Fruit fly (Drosophila melanogaster) whole organism, adult: ENCODE measurements around the gene ouib.

Source experiments
- CG11617 ChIP-seq: fragments of 200-800 bp; sonication (Bioruptor generic); optimal IDR thresholded peaks from 2 replicates; lab custom pipeline; 2017; ENCODE audit warnings: mild to moderate bottlenecking, missing biosample characterization, missing genetic modification reagents, missing genetic modification characterization
- CG12768 ChIP-seq: fragments of 200-800 bp; sonication (Bioruptor generic); optimal IDR thresholded peaks from 2 replicates; lab custom pipeline; 2017; ENCODE audit warnings: missing biosample characterization, missing genetic modification characterization, mild to moderate bottlenecking, moderate library complexity, missing genetic modification reagents
- CG14711 ChIP-seq: fragments of 200-800 bp; sonication (Bioruptor generic); optimal IDR thresholded peaks from 2 replicates; lab custom pipeline; 2018; ENCODE audit warnings: missing biosample characterization, mild to moderate bottlenecking, missing genetic modification characterization, moderate library complexity
- CG1620 ChIP-seq: fragments of 200-800 bp; sonication (Bioruptor generic); optimal IDR thresholded peaks from 2 replicates; lab custom pipeline; 2016; ENCODE audit warnings: missing biosample characterization, missing genetic modification characterization
- CG33017 ChIP-seq: fragments of 200-800 bp; sonication (Bioruptor generic); optimal IDR thresholded peaks from 2 replicates; lab custom pipeline; 2018; ENCODE audit warnings: missing biosample characterization, mild to moderate bottlenecking, missing genetic modification characterization, moderate library complexity
- CG5204 ChIP-seq: fragments of 200-800 bp; sonication (Bioruptor generic); optimal IDR thresholded peaks from 2 replicates; lab custom pipeline; 2016; ENCODE audit warnings: missing biosample characterization, missing genetic modification characterization
- CG7045 ChIP-seq: fragments of 200-800 bp; sonication (Bioruptor generic); optimal IDR thresholded peaks from 2 replicates; lab custom pipeline; 2017; ENCODE audit warnings: missing biosample characterization, mild to moderate bottlenecking, missing genetic modification characterization
- CG7101 ChIP-seq: fragments of 200-800 bp; sonication (Bioruptor generic); optimal IDR thresholded peaks from 2 replicates; lab custom pipeline; 2018; ENCODE audit warnings: missing biosample characterization, mild to moderate bottlenecking, missing genetic modification characterization, moderate library complexity
- Clk ChIP-seq: fragments of 200-800 bp; sonication (Bioruptor generic); optimal IDR thresholded peaks from 2 replicates; lab custom pipeline; 2017; ENCODE audit warnings: missing biosample characterization, missing genetic modification characterization
- Crg-1 ChIP-seq: fragments of 200-800 bp; sonication (Bioruptor generic); optimal IDR thresholded peaks from 2 replicates; lab custom pipeline; 2016; ENCODE audit warnings: missing biosample characterization, missing genetic modification characterization
- Hr96 ChIP-seq: fragments of 200-800 bp; sonication (Bioruptor generic); optimal IDR thresholded peaks from 2 replicates; lab custom pipeline; 2016; ENCODE audit warnings: missing biosample characterization, missing genetic modification characterization
- Mnt ChIP-seq: fragments of 200-800 bp; sonication (Bioruptor generic); optimal IDR thresholded peaks from 2 replicates; lab custom pipeline; 2016; ENCODE audit warnings: missing biosample characterization, mild to moderate bottlenecking, missing genetic modification characterization
- bab1 ChIP-seq: fragments of 200-800 bp; sonication (Bioruptor generic); optimal IDR thresholded peaks from 3 replicates; lab custom pipeline; 2019; ENCODE audit warnings: missing biosample characterization, mild to moderate bottlenecking, missing genetic modification characterization, moderate library complexity
- cic ChIP-seq: fragments of 200-800 bp; sonication (Bioruptor generic); optimal IDR thresholded peaks from 2 replicates; lab custom pipeline; 2017; ENCODE audit warnings: missing biosample characterization, mild to moderate bottlenecking, missing genetic modification characterization, moderate library complexity
- cnc ChIP-seq, 2 experiments: fragments of >200 bp; optimal IDR thresholded peaks; 2 replicates each; lab custom pipeline; 2017
- kay ChIP-seq: fragments of 200-800 bp; sonication (Bioruptor generic); peaks from one replicate; lab custom pipeline; 2016; ENCODE audit warnings: missing biosample characterization, missing genetic modification characterization, borderline replicate concordance
- ovo ChIP-seq: fragments of 200-800 bp; sonication (Bioruptor generic); optimal IDR thresholded peaks from 2 replicates; lab custom pipeline; 2016; ENCODE audit warnings: missing biosample characterization, missing genetic modification characterization
- pad ChIP-seq: fragments of 200-800 bp; sonication (Bioruptor generic); optimal IDR thresholded peaks from 3 replicates; lab custom pipeline; 2017; ENCODE audit warnings: missing biosample characterization, missing genetic modification characterization, mild to moderate bottlenecking, moderate library complexity, missing genetic modification reagents
- tj ChIP-seq: fragments of 200-800 bp; sonication (Bioruptor generic); optimal IDR thresholded peaks from 3 replicates; lab custom pipeline; 2017; ENCODE audit warnings: missing biosample characterization, mild to moderate bottlenecking, missing genetic modification characterization, moderate library complexity
- toe ChIP-seq: fragments of 200-800 bp; sonication (Bioruptor generic); optimal IDR thresholded peaks from 2 replicates; lab custom pipeline; 2016; ENCODE audit warnings: missing biosample characterization, missing genetic modification characterization

The ouib gene

DNA sequence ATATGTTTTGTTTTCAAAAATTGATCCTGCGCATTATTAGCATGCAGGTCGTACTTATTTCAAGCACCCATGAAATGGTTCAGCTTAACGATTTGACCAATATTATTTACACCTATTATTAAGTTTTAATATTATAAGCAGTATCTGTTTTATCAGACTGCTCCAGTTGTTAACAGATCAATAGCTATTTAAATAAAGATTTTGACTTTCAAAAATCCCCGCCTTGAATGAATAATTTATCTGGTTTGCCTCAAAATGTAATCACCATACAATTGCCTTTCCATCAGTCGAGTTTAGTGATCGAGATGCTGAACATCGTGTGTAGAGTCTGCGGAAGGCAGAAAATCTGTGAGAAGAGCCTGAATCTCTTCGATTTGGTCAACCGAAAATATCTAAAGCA, at the start of gene ouib:
TSS of gene ouib (plus strand) at position 301 of the 400 bp plus-strand sequence.
- TF ChIP-seq kay (GFP tag; lab: Kevin White, UChicago) (peak; percentile 73), tj (GFP tag; lab: Kevin White, UChicago) (no peak)

DNA sequence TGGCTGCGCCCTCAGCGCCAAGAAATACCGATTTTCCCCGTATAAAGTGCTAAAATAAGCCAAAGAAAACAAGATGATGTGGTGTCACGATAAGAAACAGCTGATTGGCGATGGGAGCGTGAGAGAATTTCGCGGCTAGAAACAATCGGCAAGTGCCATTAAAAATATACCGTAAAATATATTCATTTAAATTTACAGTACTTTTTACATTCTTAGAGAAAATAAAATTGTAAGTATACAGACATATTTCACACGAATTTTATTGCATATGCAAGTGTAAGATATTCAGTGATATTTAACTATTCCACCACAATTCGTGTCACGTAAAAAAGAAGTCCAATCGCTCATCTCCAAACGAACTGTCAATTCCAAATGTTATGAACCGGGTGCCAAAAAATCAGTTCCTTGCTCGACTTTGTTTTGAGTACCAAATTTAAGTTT, 48.7 kb upstream of the ouib start, which contains the start of the genes Unc50, CG11755 and CG8043:
TSS of gene Unc50 (minus strand) at position 54 of the 441 bp plus-strand sequence.
TSS of gene CG11755 (plus strand) at position 356 of the 441 bp plus-strand sequence.
TSS of gene CG8043 (plus strand) at position 356 of the 441 bp plus-strand sequence.
- peak; percentile 80 for TF ChIP-seq CG7101 (tag; lab: Kevin White, UChicago)
- TF ChIP-seq CG11617 (GFP tag; lab: Kevin White, UChicago): peak; percentile 85
- peak; percentile 82 for TF ChIP-seq CG1620 (GFP tag; lab: Kevin White, UChicago)
- TF ChIP-seq kay (GFP tag; lab: Kevin White, UChicago): peak; percentile 94
- peak; percentile 90 for TF ChIP-seq bab1 (GFP tag; lab: Kevin White, UChicago)
- peak; percentile 74 for TF ChIP-seq Mnt
- peak; percentile 54 for TF ChIP-seq tj (GFP tag; lab: Kevin White, UChicago)
- TF ChIP-seq Hr96: peak; percentile 82
- peak; percentile 67 for TF ChIP-seq CG33017 (tag; lab: Kevin White, UChicago)
- peak; percentile 73 for TF ChIP-seq Crg-1 (GFP tag; lab: Kevin White, UChicago)
- no peak for TF ChIP-seq cnc (optimal IDR thresholded peaks at IDR 0.05; lab: Kevin White, UChicago)
- peak; percentile 44 for TF ChIP-seq ovo
- peak; percentile 59 for TF ChIP-seq pad
- peak; percentile 89 for TF ChIP-seq toe (GFP tag; lab: Kevin White, UChicago)
- peak; percentile 73 for TF ChIP-seq CG12768 (GFP tag; lab: Kevin White, UChicago)
- TF ChIP-seq CG7045 (GFP tag; lab: Kevin White, UChicago): peak; percentile 81
- TF ChIP-seq cic (GFP tag; lab: Kevin White, UChicago): peak; percentile 37
- peak; percentile 86 for TF ChIP-seq CG5204 (GFP tag; lab: Kevin White, UChicago)
- TF ChIP-seq CG14711 (tag; lab: Kevin White, UChicago): peak; percentile 74
- TF ChIP-seq Clk: peak; percentile 59

DNA sequence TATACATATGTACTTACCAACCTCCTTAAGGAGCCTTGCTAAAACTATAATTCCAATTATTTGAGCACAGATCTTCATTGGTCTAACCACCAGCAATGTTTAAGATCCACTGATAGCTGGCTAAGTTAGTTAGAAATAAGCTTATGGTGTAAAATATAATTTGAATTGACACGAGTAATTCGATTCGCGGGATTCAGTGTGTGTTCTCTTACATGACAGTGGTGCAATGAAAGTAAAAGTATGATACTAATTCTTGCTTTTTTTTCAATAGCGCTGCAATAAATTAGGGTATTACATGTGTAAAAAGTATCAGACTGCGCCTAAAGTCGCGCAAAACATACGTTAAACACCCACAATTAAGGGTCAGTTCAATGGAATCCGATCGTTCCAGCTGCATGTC, 45.3 kb upstream of the ouib start, which contains the start of gene CG33325:
TSS of gene CG33325 (minus strand) at position 101 of the 400 bp plus-strand sequence.
- TF ChIP-seq kay (GFP tag; lab: Kevin White, UChicago) (no peak), Clk (no peak), CG1620 (GFP tag; lab: Kevin White, UChicago) (no peak), Crg-1 (GFP tag; lab: Kevin White, UChicago) (no peak), bab1 (GFP tag; lab: Kevin White, UChicago) (no peak), cnc (optimal IDR thresholded peaks at IDR 0.05; lab: Kevin White, UChicago) (no peak), Mnt (no peak), CG5204 (GFP tag; lab: Kevin White, UChicago) (no peak), CG7101 (tag; lab: Kevin White, UChicago) (no peak)

dm6 chr3R:8680611-8681010, 44.7 kb upstream of the ouib start:
- TF ChIP-seq CG5204 (GFP tag; lab: Kevin White, UChicago) (no peak), CG7101 (tag; lab: Kevin White, UChicago) (no peak), CG12768 (GFP tag; lab: Kevin White, UChicago) (no peak), CG7045 (GFP tag; lab: Kevin White, UChicago) (no peak), tj (GFP tag; lab: Kevin White, UChicago) (no peak), Hr96 (no peak), cic (GFP tag; lab: Kevin White, UChicago) (no peak), CG33017 (tag; lab: Kevin White, UChicago) (no peak), Clk (no peak), pad (no peak), ovo (no peak), toe (GFP tag; lab: Kevin White, UChicago) (no peak), CG14711 (tag; lab: Kevin White, UChicago) (no peak), CG1620 (GFP tag; lab: Kevin White, UChicago) (no peak)

DNA sequence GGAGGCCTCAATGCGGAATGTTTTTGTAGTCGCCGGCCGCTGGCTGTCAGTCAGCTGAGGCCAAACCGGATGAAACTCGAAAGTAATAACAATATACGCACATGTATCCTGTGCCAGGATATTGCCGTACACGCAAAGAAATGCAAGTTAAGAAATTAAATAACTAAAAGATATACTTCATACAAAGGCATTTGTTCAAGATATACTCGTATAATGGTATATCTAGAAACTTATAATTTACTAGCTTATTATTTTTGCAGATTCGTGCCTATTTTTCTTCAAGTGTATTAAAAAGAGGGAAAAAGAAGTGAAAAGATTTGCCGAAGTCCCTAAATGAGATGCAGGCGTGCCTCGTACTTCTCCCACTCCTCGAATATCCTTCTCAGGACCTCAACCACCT, 42.0 kb upstream of the ouib start:
- no peak for TF ChIP-seq CG14711 (tag; lab: Kevin White, UChicago)
- TF ChIP-seq Crg-1 (GFP tag; lab: Kevin White, UChicago): no peak
- no peak for TF ChIP-seq CG33017 (tag; lab: Kevin White, UChicago)
- TF ChIP-seq Hr96: no peak
- no peak for TF ChIP-seq Clk
- TF ChIP-seq cnc (optimal IDR thresholded peaks at IDR 0.05; lab: Kevin White, UChicago): no peak
- no peak for TF ChIP-seq CG7045 (GFP tag; lab: Kevin White, UChicago)
- TF ChIP-seq CG1620 (GFP tag; lab: Kevin White, UChicago): no peak
- TF ChIP-seq Mnt: no peak
- TF ChIP-seq pad: no peak
- no peak for TF ChIP-seq CG12768 (GFP tag; lab: Kevin White, UChicago)
- TF ChIP-seq tj (GFP tag; lab: Kevin White, UChicago): no peak
- no peak for TF ChIP-seq cic (GFP tag; lab: Kevin White, UChicago)

dm6 chr3R:8684328-8685177, 40.7 kb upstream of the ouib start, which contains the start of gene CG44227:
Gene CG44227, minus strand, starts transcription at chr3R:8685176.
- no peak for TF ChIP-seq ovo
- TF ChIP-seq cic (GFP tag; lab: Kevin White, UChicago): no peak
- TF ChIP-seq bab1 (GFP tag; lab: Kevin White, UChicago): no peak
- TF ChIP-seq Mnt: no peak
- TF ChIP-seq CG11617 (GFP tag; lab: Kevin White, UChicago): no peak
- no peak for TF ChIP-seq Crg-1 (GFP tag; lab: Kevin White, UChicago)
- no peak for TF ChIP-seq tj (GFP tag; lab: Kevin White, UChicago)
- TF ChIP-seq CG1620 (GFP tag; lab: Kevin White, UChicago): no peak
